Fruit fly (Drosophila melanogaster) whole organism, embryonic: Measurements from ENCODE around the gene Ugt316A1.

Experiments used
- Ada2b ChIP-seq: fragments of 200-800 bp; sonication (Bioruptor generic); IDR thresholded peaks from 2 replicates; pipeline ENCODE4 v1.3.6; 2022; ENCODE audit warnings: missing biosample characterization, missing genetic modification characterization
- BEAF-32 ChIP-seq: fragments of 200-800 bp; sonication (Bioruptor generic); optimal IDR thresholded peaks from 3 replicates; lab custom pipeline; 2017; ENCODE audit warnings: missing biosample characterization, missing genetic modification characterization, mild to moderate bottlenecking, moderate library complexity, missing genetic modification reagents
- CG10462 ChIP-seq: fragments of 200-800 bp; sonication (Bioruptor generic); optimal IDR thresholded peaks from 2 replicates; lab custom pipeline; 2016; ENCODE audit warnings: missing biosample characterization, missing genetic modification characterization
- CG10543 ChIP-seq: fragments of 200-800 bp; sonication (Bioruptor generic); optimal IDR thresholded peaks from 3 replicates; lab custom pipeline; 2017; ENCODE audit warnings: missing biosample characterization, mild to moderate bottlenecking, missing genetic modification characterization, moderate library complexity
- CG10654 ChIP-seq: fragments of 200-800 bp; sonication (Bioruptor generic); optimal IDR thresholded peaks from 2 replicates; lab custom pipeline; 2016; ENCODE audit warnings: missing biosample characterization, missing genetic modification characterization
- CG12071 ChIP-seq: fragments of 200-800 bp; sonication (Bioruptor generic); optimal IDR thresholded peaks from 3 replicates; lab custom pipeline; 2018; ENCODE audit warnings: missing biosample characterization, mild to moderate bottlenecking, missing genetic modification characterization
- CG12104 ChIP-seq: fragments of 200-800 bp; sonication (Bioruptor generic); optimal IDR thresholded peaks from 3 replicates; lab custom pipeline; 2016; ENCODE audit warnings: missing biosample characterization, missing genetic modification characterization
- CG12744 ChIP-seq: fragments of 200-800 bp; sonication (Bioruptor generic); optimal IDR thresholded peaks from 2 replicates; lab custom pipeline; 2016; ENCODE audit warnings: missing biosample characterization, missing genetic modification characterization
- CG12769 ChIP-seq: fragments of 200-800 bp; sonication (Bioruptor generic); optimal IDR thresholded peaks from 2 replicates; lab custom pipeline; 2019; ENCODE audit warnings: missing biosample characterization, mild to moderate bottlenecking, missing genetic modification characterization, moderate library complexity
- CG13123 ChIP-seq: fragments of 200-800 bp; sonication (Bioruptor generic); optimal IDR thresholded peaks from 2 replicates; lab custom pipeline; 2016; ENCODE audit warnings: missing biosample characterization, missing genetic modification characterization
- CG16779 ChIP-seq: fragments of 200-800 bp; sonication (Bioruptor generic); IDR thresholded peaks from 2 replicates; pipeline ENCODE4 v1.3.6; 2022; ENCODE audit warnings: missing biosample characterization, missing genetic modification characterization
- CG18262 ChIP-seq: fragments of 200-800 bp; optimal IDR thresholded peaks from 3 replicates; lab custom pipeline; 2019; ENCODE audit warnings: missing biosample characterization, mild to moderate bottlenecking, missing genetic modification characterization, moderate library complexity
- CG2889 ChIP-seq: fragments of 200-800 bp; sonication (Bioruptor generic); IDR thresholded peaks from 3 replicates; pipeline ENCODE4 v1.3.6; 2022; ENCODE audit warnings: missing biosample characterization, missing genetic modification characterization
- CG3281 ChIP-seq: fragments of 200-800 bp; sonication (Bioruptor generic); optimal IDR thresholded peaks from 3 replicates; lab custom pipeline; 2017; ENCODE audit warnings: missing biosample characterization, mild to moderate bottlenecking, missing genetic modification characterization
- CG33557 ChIP-seq: fragments of 200-800 bp; sonication (Bioruptor generic); optimal IDR thresholded peaks from 2 replicates; lab custom pipeline; 2019; ENCODE audit warnings: missing biosample characterization, mild to moderate bottlenecking, missing genetic modification characterization, moderate library complexity
- CG3407 ChIP-seq: fragments of 200-800 bp; sonication (Bioruptor generic); optimal IDR thresholded peaks from 2 replicates; lab custom pipeline; 2018; ENCODE audit warnings: missing biosample characterization, mild to moderate bottlenecking, missing genetic modification characterization
- CG34422 ChIP-seq: fragments of 200-800 bp; sonication (Bioruptor generic); IDR thresholded peaks from 3 replicates; pipeline ENCODE4 v1.3.6; 2022; ENCODE audit warnings: missing biosample characterization, missing genetic modification characterization
- CG4854 ChIP-seq: fragments of 200-800 bp; sonication (Bioruptor generic); optimal IDR thresholded peaks from 2 replicates; lab custom pipeline; 2016; ENCODE audit warnings: missing biosample characterization, missing genetic modification characterization, inconsistent platforms
- CG5953 ChIP-seq: fragments of 200-800 bp; sonication (Bioruptor generic); IDR thresholded peaks from 2 replicates; pipeline ENCODE4 v1.3.6; 2022; ENCODE audit warnings: missing biosample characterization, missing genetic modification characterization
- CG6813 ChIP-seq: fragments of 200-800 bp; sonication (Bioruptor generic); optimal IDR thresholded peaks from 2 replicates; lab custom pipeline; 2017; ENCODE audit warnings: missing biosample characterization, missing genetic modification characterization, mild to moderate bottlenecking, moderate library complexity, missing genetic modification reagents
- CG7839 ChIP-seq: fragments of 200-800 bp; sonication (Bioruptor generic); optimal IDR thresholded peaks from 3 replicates; lab custom pipeline; 2018; ENCODE audit warnings: missing biosample characterization, mild to moderate bottlenecking, missing genetic modification characterization, moderate library complexity
- CG9215 ChIP-seq: fragments of 200-800 bp; sonication (Bioruptor generic); IDR thresholded peaks from 2 replicates; pipeline ENCODE4 v1.3.6; 2022; ENCODE audit warnings: missing biosample characterization, missing genetic modification characterization
- CG9727 ChIP-seq: fragments of 200-800 bp; sonication (Bioruptor generic); optimal IDR thresholded peaks from 3 replicates; lab custom pipeline; 2017; ENCODE audit warnings: missing biosample characterization, mild to moderate bottlenecking, missing genetic modification characterization
- Dek ChIP-seq: fragments of 200-800 bp; sonication (Bioruptor generic); optimal IDR thresholded peaks from 3 replicates; lab custom pipeline; 2019; ENCODE audit warnings: missing biosample characterization, mild to moderate bottlenecking, missing genetic modification characterization, moderate library complexity
- Ets65A ChIP-seq: fragments of 200-800 bp; sonication (Bioruptor generic); peaks from one replicate; lab custom pipeline; 2016; ENCODE audit warnings: missing biosample characterization, missing genetic modification characterization
- Gsc ChIP-seq: fragments of 200-800 bp; sonication (Bioruptor generic); IDR thresholded peaks from 2 replicates; pipeline ENCODE4 v1.3.6; 2022; ENCODE audit warnings: missing biosample characterization, missing genetic modification characterization
- HLH3B ChIP-seq: fragments of 200-800 bp; sonication (Bioruptor generic); IDR thresholded peaks from 2 replicates; pipeline ENCODE4 v1.3.6; 2022; ENCODE audit warnings: missing biosample characterization, missing genetic modification characterization
- MBD-R2 ChIP-seq: fragments of 200-800 bp; sonication (Bioruptor generic); IDR thresholded peaks from 2 replicates; pipeline ENCODE4 v1.3.6; 2022; ENCODE audit warnings: missing biosample characterization, missing genetic modification characterization
- Spps ChIP-seq: fragments of 200-800 bp; sonication (Bioruptor generic); optimal IDR thresholded peaks from 2 replicates; lab custom pipeline; 2018; ENCODE audit warnings: missing biosample characterization, mild to moderate bottlenecking, missing genetic modification characterization
- Ssrp ChIP-seq: fragments of 200-800 bp; sonication (Bioruptor generic); optimal IDR thresholded peaks from 2 replicates; lab custom pipeline; 2018; ENCODE audit warnings: missing biosample characterization, mild to moderate bottlenecking, missing genetic modification characterization, moderate library complexity
- amos ChIP-seq: fragments of 200-800 bp; sonication (Bioruptor generic); IDR thresholded peaks from 2 replicates; pipeline ENCODE4 v1.3.6; 2022; ENCODE audit warnings: missing biosample characterization, missing genetic modification characterization; ENCODE audit not compliant: partially characterized antibody
- ap ChIP-seq: fragments of 200-800 bp; sonication (Bioruptor generic); IDR thresholded peaks from 2 replicates; pipeline ENCODE4 v1.3.6; 2022; ENCODE audit warnings: missing biosample characterization, missing genetic modification characterization
- dm ChIP-seq: fragments of 200-800 bp; sonication (Bioruptor generic); optimal IDR thresholded peaks from 3 replicates; lab custom pipeline; 2016; ENCODE audit warnings: missing biosample characterization, missing genetic modification characterization
- ems ChIP-seq: fragments of 200-800 bp; sonication (Bioruptor generic); optimal IDR thresholded peaks from 3 replicates; lab custom pipeline; 2016; ENCODE audit warnings: missing biosample characterization, missing genetic modification characterization
- gfzf ChIP-seq: fragments of 200-800 bp; sonication (Bioruptor generic); optimal IDR thresholded peaks from 2 replicates; lab custom pipeline; 2016; ENCODE audit warnings: missing biosample characterization, mild to moderate bottlenecking, missing genetic modification characterization, moderate library complexity
- jing ChIP-seq: fragments of 200-800 bp; sonication (Bioruptor generic); optimal IDR thresholded peaks from 2 replicates; lab custom pipeline; 2018; ENCODE audit warnings: missing biosample characterization, mild to moderate bottlenecking, missing genetic modification characterization
- kay ChIP-seq: fragments of 200-800 bp; sonication (Bioruptor generic); optimal IDR thresholded peaks from 2 replicates; lab custom pipeline; 2016; ENCODE audit warnings: missing biosample characterization, missing genetic modification characterization
- lbe ChIP-seq: fragments of 200-800 bp; sonication (Bioruptor generic); optimal IDR thresholded peaks from 2 replicates; lab custom pipeline; 2016; ENCODE audit warnings: missing biosample characterization, mild to moderate bottlenecking, missing genetic modification characterization
- lilli ChIP-seq: fragments of 200-800 bp; sonication (Bioruptor generic); optimal IDR thresholded peaks from 3 replicates; lab custom pipeline; 2016; ENCODE audit warnings: missing biosample characterization, missing genetic modification characterization
- otp ChIP-seq: fragments of 200-800 bp; sonication (Bioruptor generic); IDR thresholded peaks from 3 replicates; pipeline ENCODE4, ENCODE4 v1.3.6; 2022; ENCODE audit warnings: missing biosample characterization, missing genetic modification characterization
- pb ChIP-seq: fragments of 200-800 bp; sonication (Bioruptor generic); optimal IDR thresholded peaks from 3 replicates; lab custom pipeline; 2016; ENCODE audit warnings: missing biosample characterization, missing genetic modification characterization
- phol ChIP-seq: fragments of 200-800 bp; sonication (Bioruptor generic); optimal IDR thresholded peaks from 3 replicates; lab custom pipeline; 2018; ENCODE audit warnings: missing biosample characterization, mild to moderate bottlenecking, missing genetic modification characterization, moderate library complexity
- pros ChIP-seq: fragments of 200-800 bp; sonication (Bioruptor generic); optimal IDR thresholded peaks from 3 replicates; lab custom pipeline; 2019; ENCODE audit warnings: missing biosample characterization, mild to moderate bottlenecking, missing genetic modification characterization, moderate library complexity
- psq ChIP-seq: fragments of 200-800 bp; sonication (Bioruptor generic); optimal IDR thresholded peaks from 2 replicates; lab custom pipeline; 2017; ENCODE audit warnings: missing biosample characterization, missing genetic modification characterization
- row ChIP-seq: fragments of 200-800 bp; sonication (Bioruptor generic); IDR thresholded peaks from 3 replicates; pipeline ENCODE4 v1.3.6; 2022; ENCODE audit warnings: missing biosample characterization, missing genetic modification characterization
- sug ChIP-seq: fragments of 200-800 bp; optimal IDR thresholded peaks from 2 replicates; lab custom pipeline; 2019; ENCODE audit warnings: missing biosample characterization, mild to moderate bottlenecking, missing genetic modification characterization, moderate library complexity
- tio ChIP-seq: fragments of 200-800 bp; sonication (Bioruptor generic); optimal IDR thresholded peaks from 2 replicates; lab custom pipeline; 2017; ENCODE audit warnings: missing biosample characterization, missing genetic modification characterization, inconsistent platforms
- tll ChIP-seq, 2 experiments: fragments of 200-800 bp in 1 of 2; fragments of >200 bp in 1 of 2; sonication (Bioruptor generic) in 1 of 2; optimal IDR thresholded peaks; 2 replicates each; lab custom pipeline; 2017 to 2019; ENCODE audit warnings: missing biosample characterization in 2 of 2, missing genetic modification characterization in 2 of 2, mild to moderate bottlenecking in 1 of 2, moderate library complexity in 1 of 2
- toy ChIP-seq: fragments of 200-800 bp; sonication (Bioruptor generic); IDR thresholded peaks from 2 replicates; pipeline ENCODE4 v1.3.6; 2022; ENCODE audit warnings: missing biosample characterization, missing genetic modification characterization
- tup ChIP-seq: fragments of 200-800 bp; sonication (Bioruptor generic); optimal IDR thresholded peaks from 2 replicates; lab custom pipeline; 2016; ENCODE audit warnings: missing biosample characterization, mild to moderate bottlenecking, missing genetic modification characterization, moderate library complexity
- wdn ChIP-seq: fragments of 200-800 bp; sonication (Bioruptor generic); IDR thresholded peaks from 2 replicates; pipeline ENCODE4 v1.3.6; 2022; ENCODE audit warnings: missing biosample characterization, missing genetic modification characterization
- zfh1 ChIP-seq: fragments of 200-800 bp; sonication (Bioruptor generic); IDR thresholded peaks from 3 replicates; pipeline ENCODE4 v1.3.6; 2022; ENCODE audit warnings: missing biosample characterization, missing genetic modification characterization

Gene Ugt316A1

dm6 chr3L:19072177-19072603 is 9.6 kb upstream of the Ugt316A1 start (continued):
- peak; percentile 89 for TF ChIP-seq sug (tag; lab: Kevin White, UChicago)
- TF ChIP-seq CG12104, result no peak
- TF ChIP-seq otp (GFP tag; lab: Robert Waterston, UW), result no peak
- TF ChIP-seq row (GFP tag; lab: Robert Waterston, UW), result no peak
- TF ChIP-seq CG12744 (GFP tag; lab: Kevin White, UChicago), result no peak
- no peak for TF ChIP-seq dm (GFP tag; lab: Kevin White, UChicago)
- no peak for TF ChIP-seq CG3407 (GFP tag; lab: Kevin White, UChicago)
- TF ChIP-seq CG12769 (tag; lab: Kevin White, UChicago), result peak; percentile 69
- peak; percentile 39 for TF ChIP-seq CG3281 (GFP tag; lab: Kevin White, UChicago)
- TF ChIP-seq BEAF-32, result no peak
- no peak for TF ChIP-seq Dek (tag; lab: Kevin White, UChicago)
- TF ChIP-seq CG5953, result no peak
- no peak for TF ChIP-seq CG2889 (GFP tag; lab: Robert Waterston, UW)
- TF ChIP-seq toy (GFP tag; lab: Robert Waterston, UW), result no peak
- TF ChIP-seq tup (GFP tag; lab: Kevin White, UChicago), result no peak
- no peak for TF ChIP-seq Ets65A (GFP tag; lab: Kevin White, UChicago)
- no peak for TF ChIP-seq CG16779 (GFP tag; lab: Robert Waterston, UW)
- TF ChIP-seq HLH3B, result no peak
- TF ChIP-seq CG7839 (tag; lab: Kevin White, UChicago), result no peak
- no peak for TF ChIP-seq Spps (tag; lab: Kevin White, UChicago)
- TF ChIP-seq wdn (GFP tag; lab: Robert Waterston, UW), result no peak
- no peak for TF ChIP-seq CG10462 (GFP tag; lab: Kevin White, UChicago)
- TF ChIP-seq kay (GFP tag; lab: Kevin White, UChicago), result no peak
- no peak for TF ChIP-seq pb (GFP tag; lab: Kevin White, UChicago)
- TF ChIP-seq gfzf (GFP tag; lab: Kevin White, UChicago), result no peak
- no peak for TF ChIP-seq CG9215 (GFP tag; lab: Robert Waterston, UW)
- no peak; the same call in 1 of the 2 replicates for TF ChIP-seq amos (GFP tag; lab: Robert Waterston, UW)
- no peak for TF ChIP-seq psq (GFP tag; lab: Kevin White, UChicago)
- no peak for TF ChIP-seq jing (GFP tag; lab: Kevin White, UChicago)
- no peak for TF ChIP-seq zfh1 (GFP tag; lab: Robert Waterston, UW)
- TF ChIP-seq lilli, result no peak
- TF ChIP-seq CG9727 (GFP tag; lab: Kevin White, UChicago), result no peak
- TF ChIP-seq CG4854 (GFP tag; lab: Kevin White, UChicago), result no peak
- TF ChIP-seq CG6813 (GFP tag; lab: Kevin White, UChicago), result peak; percentile 43
- TF ChIP-seq CG18262 (tag; lab: Kevin White, UChicago), result no peak
- no peak for TF ChIP-seq CG10654 (GFP tag; lab: Kevin White, UChicago)
- 0 out of 2 replicates have a peak, but pooled peaks have one; percentile 6 for TF ChIP-seq MBD-R2 (GFP tag; lab: Robert Waterston, UW)
- TF ChIP-seq CG10543 (GFP tag; lab: Kevin White, UChicago), result peak; percentile 80
- TF ChIP-seq Gsc (GFP tag; lab: Robert Waterston, UW), result no peak
- TF ChIP-seq pros (GFP tag; lab: Kevin White, UChicago), result peak; percentile 43
- TF ChIP-seq tio (GFP tag; lab: Kevin White, UChicago), result no peak
- no peak for TF ChIP-seq lbe
- TF ChIP-seq ems (GFP tag; lab: Kevin White, UChicago), result no peak
- TF ChIP-seq CG13123 (GFP tag; lab: Kevin White, UChicago), result no peak
- no peak for TF ChIP-seq ap (GFP tag; lab: Robert Waterston, UW)
- no peak for TF ChIP-seq Ssrp (tag; lab: Kevin White, UChicago)
- TF ChIP-seq tll (GFP tag; optimal IDR thresholded peaks at IDR 0.05; lab: Kevin White, UChicago), result no peak
- TF ChIP-seq CG33557 (GFP tag; lab: Kevin White, UChicago), result no peak
- TF ChIP-seq phol (tag; lab: Kevin White, UChicago), result no peak
- no peak for TF ChIP-seq CG34422
- peak; percentile 18 for TF ChIP-seq CG12071 (GFP tag; lab: Kevin White, UChicago)
- TF ChIP-seq Ada2b (GFP tag; lab: Robert Waterston, UW), result no peak
